Worm (Caenorhabditis elegans): Measurements from ENCODE around the gene C18A3.11.

ce11 chrII:5735744-5736143 is 4.9 kb downstream of the C18A3.11 start:
- TF ChIP-seq ces-1 (GFP tag; optimal IDR thresholded peaks at IDR 0.05), result no peak
- no peak for TF ChIP-seq rnt-1 (tag; optimal IDR thresholded peaks at IDR 0.05)
